Worm (Caenorhabditis elegans): ENCODE data around the gene T10D4.15.

DNA sequence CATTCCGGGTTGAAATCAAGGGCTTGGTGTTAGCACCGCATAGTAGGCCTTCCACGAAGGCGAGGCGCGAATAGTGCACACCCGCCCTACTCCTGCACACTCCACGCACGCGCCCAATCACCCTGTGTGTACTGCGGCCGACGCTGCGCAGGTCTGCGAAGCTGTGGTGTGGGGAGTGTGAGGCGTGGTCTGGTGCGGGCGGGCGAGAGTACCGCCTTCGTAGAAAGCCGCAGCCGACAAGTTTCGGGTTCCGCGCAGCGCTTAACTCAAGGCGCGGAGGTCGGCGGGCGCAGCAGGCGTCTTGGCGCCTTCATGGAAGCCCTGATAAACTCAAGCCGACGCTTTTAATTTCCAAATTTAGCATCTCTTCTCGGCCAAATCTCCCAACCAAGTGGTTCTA, 37.8 kb upstream of the T10D4.15 start:
- no peak for TF ChIP-seq lin-13 (GFP tag; optimal IDR thresholded peaks at IDR 0.05)
- no peak for TF ChIP-seq lsy-2 (tag; optimal IDR thresholded peaks at IDR 0.05)
- no peak for TF ChIP-seq ama-1 (optimal IDR thresholded peaks at IDR 0.05)
- TF ChIP-seq nhr-76 (tag; optimal IDR thresholded peaks at IDR 0.05) = no peak
- TF ChIP-seq unc-86 (tag; optimal IDR thresholded peaks at IDR 0.05) = no peak
- no peak for TF ChIP-seq unc-98 (GFP tag; IDR thresholded peaks at IDR 0.05)
- TF ChIP-seq nhr-12 (tag; optimal IDR thresholded peaks at IDR 0.05) = no peak
- no peak for TF ChIP-seq rnt-1 (tag; optimal IDR thresholded peaks at IDR 0.05)
- no peak for TF ChIP-seq dpl-1 (GFP tag; optimal IDR thresholded peaks at IDR 0.05)
- no peak for TF ChIP-seq nhr-77 (tag; optimal IDR thresholded peaks at IDR 0.05)
- TF ChIP-seq xbp-1 (tag; optimal IDR thresholded peaks at IDR 0.05) = no peak

All from whole organism, L1 larva.